Worm (Caenorhabditis elegans) whole organism, mixed stage, embryonic: ENCODE results near the gene acr-7.

ENCODE experiments used
- bed-3 ChIP-seq: fragments of 200-800 bp; sonication (Bioruptor generic); optimal IDR thresholded peaks from 3 replicates; lab custom pipeline; 2018; ENCODE audit warnings: mild to moderate bottlenecking, missing genetic modification characterization, moderate library complexity, missing compliant biosample characterization
- blmp-1 ChIP-seq: fragments of 150-350 bp; optimal IDR thresholded peaks from 2 replicates; lab custom pipeline; 2014; ENCODE audit warnings: missing biosample characterization, missing genetic modification characterization
- ceh-39 ChIP-seq: fragments of 150-350 bp; optimal IDR thresholded peaks from 2 replicates; lab custom pipeline; 2014; ENCODE audit warnings: missing biosample characterization, missing genetic modification characterization
- ceh-43 ChIP-seq: fragments of 200-800 bp; sonication (Bioruptor generic); optimal IDR thresholded peaks from 2 replicates; lab custom pipeline; 2018; ENCODE audit warnings: mild to moderate bottlenecking, missing genetic modification characterization, moderate library complexity, missing compliant biosample characterization
- ces-1 ChIP-seq: fragments of 150-350 bp; optimal IDR thresholded peaks from 2 replicates; lab custom pipeline; 2014; ENCODE audit warnings: missing biosample characterization, missing genetic modification reagents, missing genetic modification characterization
- cnd-1 ChIP-seq: fragments of 200-800 bp; sonication (Bioruptor generic); optimal IDR thresholded peaks from 2 replicates; lab custom pipeline; 2018; ENCODE audit warnings: mild to moderate bottlenecking, missing genetic modification characterization, missing compliant biosample characterization
- drap-1 ChIP-seq: fragments of 200-800 bp; sonication (Bioruptor generic); optimal IDR thresholded peaks from 3 replicates; lab custom pipeline; 2018; ENCODE audit warnings: mild to moderate bottlenecking, missing genetic modification characterization, missing compliant biosample characterization
- elt-1 ChIP-seq: sonication (generic microtip); optimal IDR thresholded peaks from 2 replicates; lab custom pipeline; 2017; ENCODE audit warnings: missing genetic modification characterization, mild to moderate bottlenecking, missing compliant biosample characterization, antibody characterized with exemption, moderate library complexity, borderline replicate concordance; ENCODE audit not compliant: insufficient read depth
- elt-3 ChIP-seq: fragments of 150-350 bp; optimal IDR thresholded peaks from 2 replicates; lab custom pipeline; 2014; ENCODE audit warnings: missing biosample characterization, missing genetic modification characterization
- flh-1 ChIP-seq: fragments of 200-800 bp; sonication (Bioruptor generic); optimal IDR thresholded peaks from 2 replicates; lab custom pipeline; 2018; ENCODE audit warnings: mild to moderate bottlenecking, missing genetic modification characterization, moderate library complexity, missing compliant biosample characterization
- ham-2 ChIP-seq: fragments of 200-800 bp; sonication (Bioruptor generic); optimal IDR thresholded peaks from 2 replicates; lab custom pipeline; 2018; ENCODE audit warnings: mild to moderate bottlenecking, missing genetic modification characterization, missing compliant biosample characterization
- hlh-1 ChIP-seq: fragments of 150-350 bp; optimal IDR thresholded peaks from 2 replicates; lab custom pipeline; 2014; ENCODE audit warnings: missing biosample characterization, missing genetic modification reagents, missing genetic modification characterization
- lin-13 ChIP-seq: fragments of 150-350 bp; optimal IDR thresholded peaks from 2 replicates; lab custom pipeline; 2014; ENCODE audit warnings: missing biosample characterization, missing genetic modification characterization
- lin-32 ChIP-seq: fragments of 200-800 bp; sonication (Bioruptor generic); optimal IDR thresholded peaks from 2 replicates; lab custom pipeline; 2018; ENCODE audit warnings: mild to moderate bottlenecking, missing genetic modification characterization, missing compliant biosample characterization
- lsy-2 ChIP-seq: fragments of 150-350 bp; optimal IDR thresholded peaks from 2 replicates; lab custom pipeline; 2014; ENCODE audit warnings: missing biosample characterization, missing genetic modification characterization
- mab-5 ChIP-seq: fragments of 150-350 bp; optimal IDR thresholded peaks from 2 replicates; lab custom pipeline; 2014; ENCODE audit warnings: missing biosample characterization, missing genetic modification characterization
- mep-1 ChIP-seq: fragments of 150-350 bp; optimal IDR thresholded peaks from 2 replicates; lab custom pipeline; 2017; ENCODE audit warnings: missing biosample characterization, missing genetic modification reagents, missing genetic modification characterization, inconsistent platforms
- mls-2 ChIP-seq: sonication (generic microtip); optimal IDR thresholded peaks from 2 replicates; lab custom pipeline; 2016; ENCODE audit warnings: mild to moderate bottlenecking, missing genetic modification characterization, moderate library complexity, missing compliant biosample characterization
- nhr-2 ChIP-seq: fragments of 150-350 bp; optimal IDR thresholded peaks from 2 replicates; lab custom pipeline; 2014; ENCODE audit warnings: missing biosample characterization, missing genetic modification characterization
- nhr-76 ChIP-seq: sonication (generic microtip); optimal IDR thresholded peaks from 2 replicates; lab custom pipeline; 2017; ENCODE audit warnings: missing biosample characterization, missing genetic modification characterization
- pha-4 ChIP-seq: fragments of 150-350 bp; optimal IDR thresholded peaks from 2 replicates; lab custom pipeline; 2018; ENCODE audit warnings: missing biosample characterization, missing genetic modification reagents, missing genetic modification characterization
- sem-2 ChIP-seq: fragments of 200-800 bp; sonication (Bioruptor generic); optimal IDR thresholded peaks from 2 replicates; lab custom pipeline; 2018; ENCODE audit warnings: mild to moderate bottlenecking, missing genetic modification characterization, missing compliant biosample characterization
- snpc-4 ChIP-seq: fragments of 150-350 bp; optimal IDR thresholded peaks from 2 replicates; lab custom pipeline; 2014; ENCODE audit warnings: missing biosample characterization, missing genetic modification characterization
- sptf-1 ChIP-seq: sonication (generic microtip); optimal IDR thresholded peaks from 2 replicates; lab custom pipeline; 2017; ENCODE audit warnings: mild to moderate bottlenecking, missing genetic modification characterization, moderate library complexity, missing compliant biosample characterization
- tbx-8 ChIP-seq: fragments of 200-800 bp; sonication (Bioruptor generic); optimal IDR thresholded peaks from 2 replicates; lab custom pipeline; 2018; ENCODE audit warnings: mild to moderate bottlenecking, missing genetic modification characterization, moderate library complexity, missing compliant biosample characterization
- unc-120 ChIP-seq: sonication (generic microtip); optimal IDR thresholded peaks from 2 replicates; lab custom pipeline; 2017; ENCODE audit warnings: missing genetic modification characterization, missing compliant biosample characterization; ENCODE audit not compliant: poor library complexity, severe bottlenecking
- unc-39 ChIP-seq: fragments of 150-350 bp; optimal IDR thresholded peaks from 2 replicates; lab custom pipeline; 2014; ENCODE audit warnings: missing biosample characterization, missing genetic modification characterization
- unc-62 ChIP-seq: fragments of 150-350 bp; optimal IDR thresholded peaks from 2 replicates; lab custom pipeline; 2014; ENCODE audit warnings: missing biosample characterization, missing genetic modification reagents, missing genetic modification characterization
- zip-8 ChIP-seq: fragments of 150-350 bp; optimal IDR thresholded peaks from 2 replicates; lab custom pipeline; 2014; ENCODE audit warnings: missing biosample characterization, missing genetic modification characterization
- ztf-11 ChIP-seq: fragments of 150-350 bp; optimal IDR thresholded peaks from 2 replicates; lab custom pipeline; 2014; ENCODE audit warnings: missing biosample characterization, missing genetic modification characterization

acr-7 gene

ce11 chrII:7888759-7889158 lies 39.2 kb upstream of the acr-7 start:
- TF ChIP-seq nhr-76 (tag; lab: Kevin White, UChicago), result no peak
- TF ChIP-seq ztf-11, result no peak
- TF ChIP-seq mls-2 (tag; lab: Kevin White, UChicago), result no peak
- no peak for TF ChIP-seq blmp-1 (tag; lab: Kevin White, UChicago)
- TF ChIP-seq nhr-2, result no peak
- no peak for TF ChIP-seq ceh-43
- TF ChIP-seq snpc-4 (tag; lab: Kevin White, UChicago), result no peak
- no peak for TF ChIP-seq lin-32 (GFP tag; lab: Kevin White, UChicago)
- no peak for TF ChIP-seq mep-1 (tag; lab: Kevin White, UChicago)
- TF ChIP-seq drap-1 (GFP tag; lab: Kevin White, UChicago), result no peak
- TF ChIP-seq zip-8 (tag; lab: Kevin White, UChicago), result no peak
- TF ChIP-seq cnd-1 (tag; lab: Kevin White, UChicago), result no peak
- TF ChIP-seq pha-4 (tag; lab: Kevin White, UChicago), result no peak
- no peak for TF ChIP-seq sem-2 (GFP tag; lab: Kevin White, UChicago)
- no peak for TF ChIP-seq unc-62 (GFP tag; lab: Kevin White, UChicago)
- TF ChIP-seq lsy-2, result no peak
- TF ChIP-seq ham-2 (GFP tag; lab: Kevin White, UChicago), result no peak
- TF ChIP-seq ceh-39 (tag; lab: Kevin White, UChicago), result no peak
- TF ChIP-seq bed-3, result no peak
- no peak for TF ChIP-seq unc-120 (tag; lab: Kevin White, UChicago)

ce11 chrII:7887295-7887694 lies 37.7 kb upstream of the acr-7 start:
- TF ChIP-seq ham-2 (GFP tag; lab: Kevin White, UChicago), result no peak
- TF ChIP-seq hlh-1 (tag; lab: Kevin White, UChicago), result no peak
- no peak for TF ChIP-seq snpc-4 (tag; lab: Kevin White, UChicago)
- TF ChIP-seq bed-3, result no peak
- no peak for TF ChIP-seq mls-2 (tag; lab: Kevin White, UChicago)
- TF ChIP-seq flh-1 (GFP tag; lab: Kevin White, UChicago), result no peak
- TF ChIP-seq lin-32 (GFP tag; lab: Kevin White, UChicago), result no peak
- no peak for TF ChIP-seq elt-1 (tag; lab: Kevin White, UChicago)
- no peak for TF ChIP-seq ces-1 (GFP tag; lab: Kevin White, UChicago)
- no peak for TF ChIP-seq mab-5 (tag; lab: Kevin White, UChicago)
- no peak for TF ChIP-seq zip-8 (tag; lab: Kevin White, UChicago)
- TF ChIP-seq drap-1 (GFP tag; lab: Kevin White, UChicago), result no peak
- TF ChIP-seq pha-4 (tag; lab: Kevin White, UChicago), result no peak
- no peak for TF ChIP-seq sem-2 (GFP tag; lab: Kevin White, UChicago)
- TF ChIP-seq, all 35 proteins: peak for 0

- TF ChIP-seq sptf-1 (tag; lab: Kevin White, UChicago) (no peak), elt-1 (tag; lab: Kevin White, UChicago) (no peak), ces-1 (GFP tag; lab: Kevin White, UChicago) (peak; percentile 65), mab-5 (tag; lab: Kevin White, UChicago) (no peak), blmp-1 (tag; lab: Kevin White, UChicago) (no peak), cnd-1 (tag; lab: Kevin White, UChicago) (no peak)
Observed at ce11 chrII:7884898-7885297, 35.3 kb upstream of the acr-7 start.

- TF ChIP-seq lsy-2 (peak; percentile 32), ces-1 (GFP tag; lab: Kevin White, UChicago) (no peak), pha-4 (tag; lab: Kevin White, UChicago) (no peak), snpc-4 (tag; lab: Kevin White, UChicago) (no peak), bed-3 (no peak), ztf-11 (no peak), sptf-1 (tag; lab: Kevin White, UChicago) (no peak)
Observed at ce11 chrII:7880373-7880862, 30.8 kb upstream of the acr-7 start, which contains the start of gene perm-1. Gene perm-1, plus strand, starts transcription at chrII:7880812.

- TF ChIP-seq ham-2 (GFP tag; lab: Kevin White, UChicago) (no peak), lin-13 (tag; lab: Kevin White, UChicago) (no peak), tbx-8 (GFP tag; lab: Kevin White, UChicago) (no peak), sptf-1 (tag; lab: Kevin White, UChicago) (no peak), mep-1 (tag; lab: Kevin White, UChicago) (no peak), ztf-11 (no peak), mab-5 (tag; lab: Kevin White, UChicago) (no peak), unc-39 (no peak), blmp-1 (tag; lab: Kevin White, UChicago) (no peak), elt-3 (no peak), lsy-2 (no peak), pha-4 (tag; lab: Kevin White, UChicago) (no peak)
Observed at ce11 chrII:7879266-7879718, 29.7 kb upstream of the acr-7 start, which contains the start of the genes vha-4 and T01H3.5. Gene vha-4, minus strand, starts transcription at chrII:7879316. Gene T01H3.5, plus strand, starts transcription at chrII:7879616.
